Worm (Caenorhabditis elegans) whole organism, early embryonic: ENCODE measurements around the gene cyp-33C5.

ENCODE experiments used
- ama-1 ChIP-seq: fragments of 150-350 bp; optimal IDR thresholded peaks from 2 replicates; lab custom pipeline; 2014
- flt-1 ChIP-seq: fragments of 200-800 bp; sonication (Bioruptor generic); IDR thresholded peaks from 2 replicates; pipeline ENCODE4 v1.3.6; 2022; ENCODE audit warnings: missing genetic modification characterization, missing compliant biosample characterization
- hmbx-1 ChIP-seq: sonication (generic microtip); optimal IDR thresholded peaks from 2 replicates; lab custom pipeline; 2016; ENCODE audit warnings: mild to moderate bottlenecking, missing genetic modification characterization, missing compliant biosample characterization
- pes-1 ChIP-seq: fragments of 200-800 bp; sonication (Bioruptor generic); IDR thresholded peaks from 2 replicates; pipeline ENCODE4 v1.3.6; 2022; ENCODE audit warnings: missing genetic modification reagents, missing genetic modification characterization, missing compliant biosample characterization
- tbx-37 ChIP-seq: fragments of 200-800 bp; sonication (Bioruptor generic); conservative IDR thresholded peaks from 2 replicates; pipeline ENCODE4 v1.3.6; 2022; ENCODE audit warnings: missing genetic modification reagents, missing genetic modification characterization, missing compliant biosample characterization

DNA sequence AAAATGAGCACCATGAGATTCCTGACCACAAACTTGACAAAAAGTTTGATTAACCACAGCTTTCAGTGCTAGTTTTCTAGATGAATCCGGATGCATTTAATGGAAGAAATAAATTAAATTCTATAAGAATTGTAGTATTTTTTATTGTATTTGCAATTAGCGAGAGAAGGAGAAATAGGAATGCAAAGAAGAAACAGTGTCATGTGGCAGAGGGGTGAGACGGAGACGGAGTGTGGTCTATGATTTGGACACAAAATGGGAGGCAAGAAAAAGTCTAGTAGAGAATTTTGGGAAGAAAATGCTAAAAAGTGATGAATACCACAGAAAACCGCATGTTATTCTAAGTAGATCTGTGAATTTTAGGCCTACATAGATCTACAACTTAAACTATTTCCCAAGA, 33.2 kb downstream of the cyp-33C5 start, which contains the start of gene nhr-59:
- TF ChIP-seq flt-1, result no peak
- no peak for TF ChIP-seq pes-1 (GFP tag; lab: Robert Waterston, UW)
- no peak for TF ChIP-seq tbx-37 (GFP tag; lab: Robert Waterston, UW)
- TF ChIP-seq ama-1 (lab: Kevin White, UChicago), result no peak
- TF ChIP-seq hmbx-1 (tag; lab: Kevin White, UChicago), result no peak
